Fruit fly (Drosophila melanogaster): Measurements from ENCODE around the gene RanBP3.

The RanBP3 gene

DNA sequence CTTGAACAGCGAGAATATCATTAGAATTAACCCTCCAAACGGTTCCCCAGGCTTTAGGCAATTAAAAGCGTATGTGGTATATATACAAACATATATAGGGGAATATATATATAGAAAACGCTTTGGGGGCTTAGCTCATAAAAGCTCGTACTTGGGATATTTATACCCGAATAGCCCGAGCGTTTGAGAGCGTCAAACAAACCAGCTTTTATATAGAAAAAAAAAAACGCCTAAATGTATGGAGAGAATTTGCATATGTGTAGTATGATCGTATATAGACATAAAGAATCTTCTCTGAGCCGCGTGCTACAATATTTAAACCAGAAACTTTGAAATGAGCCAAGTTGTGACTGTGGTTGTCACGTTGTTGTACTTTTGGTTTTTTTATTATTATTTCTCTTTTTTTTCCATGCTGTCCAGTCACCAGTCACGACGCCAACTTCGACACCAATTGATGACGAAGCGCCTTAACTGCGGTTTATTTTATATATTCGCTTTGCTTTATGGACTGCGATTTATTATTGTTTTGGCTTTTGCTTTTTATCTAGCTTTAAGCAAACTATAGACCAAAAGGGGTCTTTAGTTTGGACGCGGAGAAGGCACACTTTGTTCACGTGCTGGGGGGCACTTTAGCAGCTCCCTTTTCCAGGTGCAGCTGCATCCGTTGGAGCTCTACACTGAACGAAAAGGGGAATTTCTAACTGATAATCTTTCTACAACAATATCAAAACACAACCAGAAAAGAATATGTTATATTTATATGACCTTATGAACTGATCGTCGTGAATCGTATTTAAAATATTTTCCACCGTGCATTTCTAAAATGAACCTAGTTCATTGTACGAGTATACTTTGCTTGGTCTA, 34.4 kb upstream of the RanBP3 start (continued):
- TF ChIP-seq sim (GFP tag; IDR thresholded peaks at IDR 0.05) (peak; percentile 52; the same call in 1 of the 2 replicates), cas (GFP tag; IDR thresholded peaks at IDR 0.05) (no peak), CG2678 (tag; optimal IDR thresholded peaks at IDR 0.05) (peak; percentile 6), tin (GFP tag; optimal IDR thresholded peaks at IDR 0.05) (no peak), CG18262 (tag; optimal IDR thresholded peaks at IDR 0.05) (peak; percentile 54), CG3995 (GFP tag; optimal IDR thresholded peaks at IDR 0.05) (peak; percentile 66), CG7839 (tag; optimal IDR thresholded peaks at IDR 0.05) (peak; percentile 17), row (GFP tag; IDR thresholded peaks at IDR 0.05) (0 out of 3 replicates have a peak, but pooled peaks have one; percentile 16), dysf (GFP tag; IDR thresholded peaks at IDR 0.05) (no peak), Drgx (GFP tag; IDR thresholded peaks at IDR 0.05) (peak; percentile 66), CG12391 (tag; optimal IDR thresholded peaks at IDR 0.05) (no peak), CG9817 (tag; optimal IDR thresholded peaks at IDR 0.05) (no peak), prd (optimal IDR thresholded peaks at IDR 0.05) (no peak), prd (GFP tag; IDR thresholded peaks at IDR 0.05) (peak; percentile 34; the same call in 1 of the 3 replicates), hkb (optimal IDR thresholded peaks at IDR 0.05) (no peak), hkb (GFP tag; IDR thresholded peaks at IDR 0.05) (0 out of 2 replicates have a peak, but pooled peaks have one; percentile 7), CG5245 (GFP tag; optimal IDR thresholded peaks at IDR 0.05) (no peak), Hr78 (GFP tag; optimal IDR thresholded peaks at IDR 0.05) (peak in 1 of 2 experiments; percentile 25), nerfin-1 (tag; optimal IDR thresholded peaks at IDR 0.05) (no peak), zfh1 (GFP tag; IDR thresholded peaks at IDR 0.05) (peak; percentile 45; the same call in 1 of the 3 replicates), CG17829 (tag; optimal IDR thresholded peaks at IDR 0.05) (peak; percentile 60), CG8290 (GFP tag; optimal IDR thresholded peaks at IDR 0.05) (peak; percentile 7), CG8290 (tag; optimal IDR thresholded peaks at IDR 0.05) (no peak), ara (GFP tag; IDR thresholded peaks at IDR 0.05) (peak; percentile 73), dmrt11E (tag; optimal IDR thresholded peaks at IDR 0.05) (peak; percentile 6), gcm2 (GFP tag; optimal IDR thresholded peaks at IDR 0.05) (no peak), CG10959 (GFP tag; IDR thresholded peaks at IDR 0.05) (peak; percentile 29; the same call in 1 of the 2 replicates), CG7928 (GFP tag; optimal IDR thresholded peaks at IDR 0.05) (no peak), nom (GFP tag; optimal IDR thresholded peaks at IDR 0.05) (peak; percentile 13), CG2202 (tag; optimal IDR thresholded peaks at IDR 0.05) (no peak), CG7745 (tag; optimal IDR thresholded peaks at IDR 0.05) (no peak), zf30C (GFP tag; optimal IDR thresholded peaks at IDR 0.05) (peak; percentile 39), pnt (GFP tag; optimal IDR thresholded peaks at IDR 0.05) (peak; percentile 19), CG10979 (tag; optimal IDR thresholded peaks at IDR 0.05) (peak; percentile 50), CG32772 (GFP tag; IDR thresholded peaks at IDR 0.05) (peak; percentile 34; the same call in 1 of the 2 replicates), CG13894 (tag; optimal IDR thresholded peaks at IDR 0.05) (peak; percentile 83), Med (GFP tag) (peak; percentile 41), CG4424 (GFP tag; optimal IDR thresholded peaks at IDR 0.05) (peak; percentile 55)

DNA sequence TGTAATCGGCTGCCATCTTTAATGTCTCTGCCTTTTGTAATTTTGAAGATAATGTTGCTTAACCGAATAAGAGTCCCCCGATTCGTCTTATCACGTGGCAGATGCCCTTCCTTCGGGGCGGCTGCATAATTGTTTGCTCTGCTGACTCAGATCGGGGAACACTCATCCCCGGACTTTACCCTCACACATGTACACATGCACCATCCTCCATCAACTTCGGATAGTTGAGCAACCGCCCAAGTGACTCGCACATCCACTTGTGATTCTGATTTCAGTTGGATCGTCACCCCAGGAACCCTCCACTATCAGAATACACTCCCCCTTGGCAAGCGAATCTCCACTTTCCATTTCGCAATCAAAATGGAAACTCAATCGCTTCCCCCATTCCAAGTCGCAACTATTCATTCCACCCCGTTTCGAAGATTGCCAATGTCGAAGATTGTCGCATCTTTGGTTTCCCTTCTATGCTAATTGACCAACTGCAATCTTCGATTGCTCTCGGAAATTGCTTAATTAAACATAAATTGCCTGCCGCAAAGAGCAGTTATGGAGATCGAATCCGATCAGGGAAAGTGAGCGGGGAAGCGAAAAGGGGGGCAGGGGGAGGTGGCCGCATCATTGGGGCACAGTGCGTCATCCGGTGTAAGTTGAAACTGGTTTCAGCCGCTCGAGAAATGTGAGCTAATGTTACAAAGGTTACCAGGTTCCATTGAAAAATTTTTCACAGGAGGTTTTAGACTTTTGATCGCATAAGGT, 32.5 kb upstream of the RanBP3 start:
- TF ChIP-seq dimm (GFP tag; IDR thresholded peaks at IDR 0.05) (no peak), Nf-YA (GFP tag; IDR thresholded peaks at IDR 0.05) (no peak), CG32532 (GFP tag; IDR thresholded peaks at IDR 0.05) (no peak), emc (GFP tag; optimal IDR thresholded peaks at IDR 0.05) (no peak), Atf-2 (GFP tag; optimal IDR thresholded peaks at IDR 0.05) (no peak), lmd (GFP tag; IDR thresholded peaks at IDR 0.05) (no peak), fu2 (GFP tag; optimal IDR thresholded peaks at IDR 0.05) (no peak), fd96Cb (tag; optimal IDR thresholded peaks at IDR 0.05) (no peak), Meics (GFP tag; optimal IDR thresholded peaks at IDR 0.05) (no peak), Camta (GFP tag; optimal IDR thresholded peaks at IDR 0.05) (no peak), prd (optimal IDR thresholded peaks at IDR 0.05) (no peak), prd (GFP tag; IDR thresholded peaks at IDR 0.05) (no peak), kay (GFP tag; optimal IDR thresholded peaks at IDR 0.05) (peak; percentile 3), Pdp1 (GFP tag; optimal IDR thresholded peaks at IDR 0.05) (peak in 1 of 2 experiments; percentile 8)
